Worm (Caenorhabditis elegans): Measurements from ENCODE around the gene Y24D9A.7.

The Y24D9A.7 gene

DNA sequence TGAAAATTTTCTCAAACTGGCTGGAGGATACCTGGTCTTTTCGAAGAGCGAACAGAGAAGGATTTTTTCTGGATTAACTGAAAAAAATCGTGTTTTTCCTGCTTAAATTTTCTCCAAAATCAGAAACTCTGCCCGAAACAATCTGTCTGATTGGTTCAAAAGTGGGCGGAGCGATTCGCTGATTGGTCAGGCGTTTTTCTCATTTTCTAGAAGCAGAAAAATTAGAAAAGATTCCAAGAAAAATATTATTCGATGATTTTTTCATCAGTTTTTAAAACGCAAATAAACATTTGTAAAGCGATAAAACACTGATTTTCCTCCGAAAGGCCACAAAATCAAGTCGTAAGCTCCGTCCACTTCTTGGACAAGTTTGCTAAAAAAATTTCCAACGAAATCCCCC, 6.1 kb downstream of the Y24D9A.7 start:
- TF ChIP-seq F55B11.4 (tag; optimal IDR thresholded peaks at IDR 0.05; ENCODE audit: borderline replicate concordance, insufficient read depth) (no peak), lin-26 (GFP tag; IDR thresholded peaks at IDR 0.05) (no peak), athp-1 (tag; optimal IDR thresholded peaks at IDR 0.05) (no peak)

DNA sequence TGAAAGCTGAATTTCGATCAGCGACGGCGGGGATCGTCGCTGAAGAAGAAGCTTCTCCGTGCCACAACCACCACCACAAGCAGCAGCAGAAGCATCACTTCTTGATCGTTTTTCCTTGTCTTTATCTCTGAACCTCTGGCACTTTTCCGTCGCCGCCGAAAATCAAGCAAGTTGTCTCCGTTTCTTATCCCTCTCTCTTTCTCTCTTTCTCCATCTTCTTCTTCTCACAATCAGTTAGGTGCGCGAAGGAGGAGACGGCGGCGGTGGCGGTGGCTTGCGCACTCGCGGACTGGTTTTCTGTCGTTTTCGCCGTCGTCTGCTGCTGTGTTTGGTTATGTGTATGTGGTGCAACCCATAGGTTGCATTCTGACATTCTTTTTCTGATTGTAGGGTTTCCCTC, 6.6 kb downstream of the Y24D9A.7 start:
- TF ChIP-seq egrh-3 (GFP tag; IDR thresholded peaks at IDR 0.05) (peak; percentile 36; the same call in 1 of the 2 replicates), lin-35 (GFP tag; optimal IDR thresholded peaks at IDR 0.05) (peak in 1 of 3 experiments; percentile 8), ekl-4 (GFP tag; IDR thresholded peaks at IDR 0.05) (0 out of 2 replicates have a peak, but pooled peaks have one; percentile 45), let-607 (tag; optimal IDR thresholded peaks at IDR 0.05) (no peak), Y56A3A.18 (GFP tag; IDR thresholded peaks at IDR 0.05) (no peak), zfh-2 (GFP tag; conservative IDR thresholded peaks at IDR 0.05) (peak; percentile 85), lin-54 (GFP tag; optimal IDR thresholded peaks at IDR 0.05) (no peak)

DNA sequence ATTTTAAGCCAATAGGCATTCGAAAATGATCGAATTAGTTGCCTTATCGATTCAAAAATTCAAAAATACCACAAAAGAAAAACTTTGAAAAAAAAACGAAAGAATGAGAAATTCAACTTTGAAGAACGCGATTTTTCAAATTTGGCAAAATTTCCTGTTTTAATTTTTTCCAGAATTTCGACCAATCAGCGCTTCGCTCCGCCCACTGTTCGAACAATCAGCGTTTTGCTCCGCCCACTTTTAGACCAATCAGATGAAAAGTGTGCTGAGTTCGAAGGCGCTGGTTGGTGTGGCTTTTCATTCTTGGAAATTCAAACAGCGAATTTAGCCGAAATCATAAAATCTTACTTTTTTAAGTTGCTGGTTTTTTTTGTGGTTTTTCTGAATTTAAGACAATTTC, 7.4 kb downstream of the Y24D9A.7 start:
- TF ChIP-seq T07F8.4 (tag; optimal IDR thresholded peaks at IDR 0.05): no peak
- no peak for TF ChIP-seq ztf-3 (GFP tag; optimal IDR thresholded peaks at IDR 0.05)
- no peak for TF ChIP-seq hmg-1.2 (GFP tag; IDR thresholded peaks at IDR 0.05)
- no peak for TF ChIP-seq hlh-26 (GFP tag; conservative IDR thresholded peaks at IDR 0.05)
- TF ChIP-seq F23B12.7 (tag; optimal IDR thresholded peaks at IDR 0.05; ENCODE audit: insufficient read depth): no peak
- TF ChIP-seq dox-1 (GFP tag; IDR thresholded peaks at IDR 0.05): no peak
- TF ChIP-seq B0035.1 (tag; optimal IDR thresholded peaks at IDR 0.05): no peak
- TF ChIP-seq ceh-40 (GFP tag; IDR thresholded peaks at IDR 0.05): no peak
- no peak for TF ChIP-seq nfyb-1 (GFP tag; IDR thresholded peaks at IDR 0.05)
- TF ChIP-seq fkh-3 (tag; optimal IDR thresholded peaks at IDR 0.05): no peak
- TF ChIP-seq dpff-1 (tag; optimal IDR thresholded peaks at IDR 0.05): no peak
- no peak for TF ChIP-seq ztf-18 (tag; optimal IDR thresholded peaks at IDR 0.05)

DNA sequence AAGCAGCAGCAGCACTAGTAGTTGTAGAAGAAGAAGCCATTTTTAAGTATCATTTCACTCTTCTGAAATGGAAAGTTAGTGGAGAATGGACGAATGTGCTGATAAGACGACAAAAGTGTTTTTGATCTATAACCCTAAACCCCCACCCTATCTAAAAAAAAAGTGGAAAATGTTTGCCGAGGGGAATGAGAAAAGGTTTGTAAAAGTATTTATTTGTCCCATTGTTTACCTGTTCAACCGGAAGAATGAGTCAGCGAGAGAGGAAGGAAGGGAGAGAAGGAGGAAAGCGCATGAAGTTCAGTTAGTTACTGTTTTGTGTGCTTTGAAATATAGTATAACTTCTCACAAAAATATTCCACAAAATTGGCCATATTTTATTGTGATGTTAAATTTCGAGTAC, 7.9 kb downstream of the Y24D9A.7 start:
- TF ChIP-seq nfya-2 (GFP tag; IDR thresholded peaks at IDR 0.05) (no peak), nhr-27 (tag; optimal IDR thresholded peaks at IDR 0.05) (no peak), ceh-58 (GFP tag; IDR thresholded peaks at IDR 0.05) (no peak), nhr-80 (tag; optimal IDR thresholded peaks at IDR 0.05) (peak; percentile 25)

DNA sequence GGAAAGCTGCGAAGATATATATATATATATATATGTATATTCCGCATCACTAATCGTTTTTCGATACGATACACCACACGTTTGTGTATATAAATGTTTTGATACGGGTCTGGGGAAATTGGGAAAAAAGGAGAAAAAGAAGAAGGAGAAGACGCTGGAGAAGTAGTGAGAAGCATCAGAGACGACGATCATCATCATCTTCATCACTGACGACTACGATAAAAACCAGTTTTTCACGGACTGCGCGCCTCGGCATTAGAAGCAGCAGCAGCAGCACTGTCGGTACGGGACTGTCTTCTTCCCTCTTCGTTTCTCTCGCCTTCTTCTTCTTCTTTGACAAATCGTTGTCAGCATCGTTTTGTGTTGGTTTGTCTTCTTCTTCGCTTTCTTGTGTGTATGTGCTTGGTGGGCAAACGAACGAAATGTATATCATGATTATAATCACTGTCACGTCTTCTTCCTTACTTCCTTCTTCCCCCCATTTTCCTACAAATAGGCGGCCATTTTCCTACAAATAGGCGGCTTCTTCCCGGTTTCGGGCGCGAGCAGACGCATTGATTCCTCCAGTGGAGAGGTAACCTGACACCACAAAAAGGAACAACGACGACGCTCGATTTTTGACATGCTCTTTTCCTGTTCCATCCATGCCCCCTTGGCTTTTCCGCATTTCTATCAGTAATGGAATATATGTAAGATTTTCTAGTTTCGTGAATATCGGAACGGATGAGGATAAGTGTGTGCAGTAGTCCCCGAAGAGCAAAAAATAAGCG, 8.7 kb downstream of the Y24D9A.7 start:
- no peak for TF ChIP-seq nfyb-1 (GFP tag; IDR thresholded peaks at IDR 0.05)
- no peak for TF ChIP-seq F52B5.7 (tag; optimal IDR thresholded peaks at IDR 0.05)
- no peak for TF ChIP-seq zfh-2 (GFP tag; conservative IDR thresholded peaks at IDR 0.05)
- peak; percentile 25; the same call in 1 of the 2 replicates for TF ChIP-seq egrh-3 (GFP tag; IDR thresholded peaks at IDR 0.05)
- TF ChIP-seq somi-1 (GFP tag; optimal IDR thresholded peaks at IDR 0.05): peak; percentile 2
- no peak for TF ChIP-seq hrde-1 (tag; optimal IDR thresholded peaks at IDR 0.05; ENCODE audit: borderline replicate concordance)
- no peak for TF ChIP-seq K12H6.12 (tag; optimal IDR thresholded peaks at IDR 0.05)
- TF ChIP-seq nhr-120 (GFP tag; IDR thresholded peaks at IDR 0.05): no peak
- 0 out of 2 replicates have a peak, but pooled peaks have one; percentile 8 for TF ChIP-seq madf-3 (GFP tag; IDR thresholded peaks at IDR 0.05)
- TF ChIP-seq bed-1 (GFP tag; IDR thresholded peaks at IDR 0.05): no peak
- no peak for TF ChIP-seq B0019.2 (GFP tag; conservative IDR thresholded peaks at IDR 0.05)
- 0 out of 2 replicates have a peak, but pooled peaks have one; percentile 11 for TF ChIP-seq lin-26 (GFP tag; IDR thresholded peaks at IDR 0.05)
- no peak for TF ChIP-seq cebp-2 (GFP tag; IDR thresholded peaks at IDR 0.05)
- TF ChIP-seq zim-3 (tag; optimal IDR thresholded peaks at IDR 0.05): no peak
- no peak for TF ChIP-seq ets-4 (GFP tag; optimal IDR thresholded peaks at IDR 0.05)
- TF ChIP-seq F55B11.4 (tag; optimal IDR thresholded peaks at IDR 0.05; ENCODE audit: borderline replicate concordance, insufficient read depth): no peak

Data from whole organism, young adult.